Worm (Caenorhabditis elegans): ENCODE measurements around the gene T28H10.2.

T28H10.2 gene

ce11 chrV:12537505-12537904 lies 24.8 kb upstream of the T28H10.2 start:
- TF ChIP-seq klf-2 (GFP tag; conservative IDR thresholded peaks at IDR 0.05): no peak
- no peak for TF ChIP-seq tab-1 (GFP tag; IDR thresholded peaks at IDR 0.05)
- no peak for TF ChIP-seq ref-1 (GFP tag; conservative IDR thresholded peaks at IDR 0.05)
- TF ChIP-seq T22C8.4 (GFP tag; IDR thresholded peaks at IDR 0.05): no peak
- TF ChIP-seq flt-1 (GFP tag; IDR thresholded peaks at IDR 0.05): no peak
- no peak for TF ChIP-seq ztf-29 (GFP tag; IDR thresholded peaks at IDR 0.05)
- no peak for TF ChIP-seq ztf-23 (GFP tag; IDR thresholded peaks at IDR 0.05)
- TF ChIP-seq cog-1 (tag; optimal IDR thresholded peaks at IDR 0.05): no peak
- no peak for TF ChIP-seq med-1 (GFP tag; optimal IDR thresholded peaks at IDR 0.05; ENCODE audit: insufficient read depth)

ce11 chrV:12536409-12537038 lies 23.8 kb upstream of the T28H10.2 start:
- no peak for TF ChIP-seq ztf-29 (GFP tag; IDR thresholded peaks at IDR 0.05)
- TF ChIP-seq cog-1 (tag; optimal IDR thresholded peaks at IDR 0.05): no peak
- no peak for TF ChIP-seq klf-2 (GFP tag; conservative IDR thresholded peaks at IDR 0.05)
- TF ChIP-seq T22C8.4 (GFP tag; IDR thresholded peaks at IDR 0.05): no peak
- no peak for TF ChIP-seq med-1 (GFP tag; optimal IDR thresholded peaks at IDR 0.05; ENCODE audit: insufficient read depth)
- TF ChIP-seq ztf-23 (GFP tag; IDR thresholded peaks at IDR 0.05): no peak
- TF ChIP-seq tab-1 (GFP tag; IDR thresholded peaks at IDR 0.05): no peak
- no peak for TF ChIP-seq ref-1 (GFP tag; conservative IDR thresholded peaks at IDR 0.05)
- no peak for TF ChIP-seq flt-1 (GFP tag; IDR thresholded peaks at IDR 0.05)

ce11 chrV:12534941-12535340 lies 22.2 kb upstream of the T28H10.2 start:
- TF ChIP-seq med-1 (GFP tag; optimal IDR thresholded peaks at IDR 0.05; ENCODE audit: insufficient read depth) (no peak), ztf-29 (GFP tag; IDR thresholded peaks at IDR 0.05) (no peak), ztf-23 (GFP tag; IDR thresholded peaks at IDR 0.05) (no peak), klf-2 (GFP tag; conservative IDR thresholded peaks at IDR 0.05) (no peak), ref-1 (GFP tag; conservative IDR thresholded peaks at IDR 0.05) (no peak), flt-1 (GFP tag; IDR thresholded peaks at IDR 0.05) (no peak), tab-1 (GFP tag; IDR thresholded peaks at IDR 0.05) (no peak), cog-1 (tag; optimal IDR thresholded peaks at IDR 0.05) (no peak), T22C8.4 (GFP tag; IDR thresholded peaks at IDR 0.05) (no peak)

- TF ChIP-seq med-1 (GFP tag; optimal IDR thresholded peaks at IDR 0.05; ENCODE audit: insufficient read depth) (no peak), ztf-29 (GFP tag; IDR thresholded peaks at IDR 0.05) (no peak), klf-2 (GFP tag; conservative IDR thresholded peaks at IDR 0.05) (no peak), tab-1 (GFP tag; IDR thresholded peaks at IDR 0.05) (no peak), ref-1 (GFP tag; conservative IDR thresholded peaks at IDR 0.05) (no peak), flt-1 (GFP tag; IDR thresholded peaks at IDR 0.05) (no peak)
Observed at ce11 chrV:12533635-12534150, 20.9 kb upstream of the T28H10.2 start.

ce11 chrV:12532369-12532768 lies 19.6 kb upstream of the T28H10.2 start:
- TF ChIP-seq ztf-23 (GFP tag; IDR thresholded peaks at IDR 0.05): no peak

ce11 chrV:12531084-12531483 lies 18.3 kb upstream of the T28H10.2 start:
- no peak for TF ChIP-seq ztf-29 (GFP tag; IDR thresholded peaks at IDR 0.05)
- no peak for TF ChIP-seq klf-2 (GFP tag; conservative IDR thresholded peaks at IDR 0.05)
- TF ChIP-seq T22C8.4 (GFP tag; IDR thresholded peaks at IDR 0.05): no peak
- no peak for TF ChIP-seq tab-1 (GFP tag; IDR thresholded peaks at IDR 0.05)
- TF ChIP-seq cog-1 (tag; optimal IDR thresholded peaks at IDR 0.05): no peak
- TF ChIP-seq med-1 (GFP tag; optimal IDR thresholded peaks at IDR 0.05; ENCODE audit: insufficient read depth): no peak
- TF ChIP-seq ztf-23 (GFP tag; IDR thresholded peaks at IDR 0.05): no peak
- TF ChIP-seq ref-1 (GFP tag; conservative IDR thresholded peaks at IDR 0.05): no peak
- TF ChIP-seq flt-1 (GFP tag; IDR thresholded peaks at IDR 0.05): no peak

ce11 chrV:12530129-12530528 lies 17.4 kb upstream of the T28H10.2 start:
- no peak for TF ChIP-seq klf-2 (GFP tag; conservative IDR thresholded peaks at IDR 0.05)
- no peak for TF ChIP-seq tab-1 (GFP tag; IDR thresholded peaks at IDR 0.05)
- TF ChIP-seq ztf-23 (GFP tag; IDR thresholded peaks at IDR 0.05): no peak
- TF ChIP-seq flt-1 (GFP tag; IDR thresholded peaks at IDR 0.05): no peak
- no peak for TF ChIP-seq T22C8.4 (GFP tag; IDR thresholded peaks at IDR 0.05)
- no peak for TF ChIP-seq ztf-29 (GFP tag; IDR thresholded peaks at IDR 0.05)
- TF ChIP-seq med-1 (GFP tag; optimal IDR thresholded peaks at IDR 0.05; ENCODE audit: insufficient read depth): no peak
- no peak for TF ChIP-seq ref-1 (GFP tag; conservative IDR thresholded peaks at IDR 0.05)
- no peak for TF ChIP-seq cog-1 (tag; optimal IDR thresholded peaks at IDR 0.05)

ce11 chrV:12528919-12529318 lies 16.2 kb upstream of the T28H10.2 start:
- no peak for TF ChIP-seq tab-1 (GFP tag; IDR thresholded peaks at IDR 0.05)

- TF ChIP-seq ztf-23 (GFP tag; IDR thresholded peaks at IDR 0.05) (no peak), T22C8.4 (GFP tag; IDR thresholded peaks at IDR 0.05) (no peak), flt-1 (GFP tag; IDR thresholded peaks at IDR 0.05) (no peak), tab-1 (GFP tag; IDR thresholded peaks at IDR 0.05) (no peak), ref-1 (GFP tag; conservative IDR thresholded peaks at IDR 0.05) (no peak), med-1 (GFP tag; optimal IDR thresholded peaks at IDR 0.05; ENCODE audit: insufficient read depth) (no peak), ztf-29 (GFP tag; IDR thresholded peaks at IDR 0.05) (no peak), klf-2 (GFP tag; conservative IDR thresholded peaks at IDR 0.05) (no peak), cog-1 (tag; optimal IDR thresholded peaks at IDR 0.05) (no peak)
Observed at ce11 chrV:12526758-12527157, 14.0 kb upstream of the T28H10.2 start, which contains the start of gene F45D3.1. Gene F45D3.1 (plus strand): TSS chrV:12527058.

ce11 chrV:12526124-12526523 lies 13.4 kb upstream of the T28H10.2 start:
- TF ChIP-seq cog-1 (tag; optimal IDR thresholded peaks at IDR 0.05) (no peak), ref-1 (GFP tag; conservative IDR thresholded peaks at IDR 0.05) (no peak), ztf-23 (GFP tag; IDR thresholded peaks at IDR 0.05) (no peak), klf-2 (GFP tag; conservative IDR thresholded peaks at IDR 0.05) (no peak), T22C8.4 (GFP tag; IDR thresholded peaks at IDR 0.05) (no peak), ztf-29 (GFP tag; IDR thresholded peaks at IDR 0.05) (no peak), med-1 (GFP tag; optimal IDR thresholded peaks at IDR 0.05; ENCODE audit: insufficient read depth) (no peak), flt-1 (GFP tag; IDR thresholded peaks at IDR 0.05) (no peak), tab-1 (GFP tag; IDR thresholded peaks at IDR 0.05) (no peak)
